Worm (Caenorhabditis elegans): ENCODE results near the gene rcat-1.

Gene rcat-1

ce11 chrIV:291851-292367 lies 36.7 kb upstream of the rcat-1 start (continued):
- TF ChIP-seq tlf-1 (GFP tag; optimal IDR thresholded peaks at IDR 0.05) (peak; percentile 49), lin-54 (GFP tag; optimal IDR thresholded peaks at IDR 0.05) (peak; percentile 20), tbx-9 (tag; optimal IDR thresholded peaks at IDR 0.05; ENCODE audit: borderline replicate concordance) (no peak), chd-7 (tag; optimal IDR thresholded peaks at IDR 0.05) (peak; percentile 30), ceh-79 (tag; optimal IDR thresholded peaks at IDR 0.05) (no peak), F57A8.1 (GFP tag; optimal IDR thresholded peaks at IDR 0.05) (no peak), sptf-2 (GFP tag; optimal IDR thresholded peaks at IDR 0.05) (no peak), ZK185.1 (tag; optimal IDR thresholded peaks at IDR 0.05; ENCODE audit: poor library complexity, severe bottlenecking) (peak; percentile 19)

- TF ChIP-seq somi-1 (GFP tag; optimal IDR thresholded peaks at IDR 0.05) (no peak), lin-35 (GFP tag; optimal IDR thresholded peaks at IDR 0.05) (peak in 1 of 3 experiments; percentile 36)
Measured at ce11 chrIV:291356-291755, 36.1 kb upstream of the rcat-1 start, which contains the start of gene T21D12.7. Gene T21D12.7, minus strand, starts transcription at chrIV:291456.

- TF ChIP-seq bed-1 (GFP tag; IDR thresholded peaks at IDR 0.05) = no peak
- TF ChIP-seq sea-2 (GFP tag; IDR thresholded peaks at IDR 0.05) = no peak
- no peak for TF ChIP-seq F55B11.4 (tag; optimal IDR thresholded peaks at IDR 0.05; ENCODE audit: borderline replicate concordance, insufficient read depth)
- no peak for TF ChIP-seq F23B12.7 (tag; optimal IDR thresholded peaks at IDR 0.05; ENCODE audit: insufficient read depth)
- TF ChIP-seq nhr-80 (tag; optimal IDR thresholded peaks at IDR 0.05) = no peak
- no peak for TF ChIP-seq egrh-3 (GFP tag; IDR thresholded peaks at IDR 0.05)
- no peak for TF ChIP-seq somi-1 (GFP tag; optimal IDR thresholded peaks at IDR 0.05)
- no peak for TF ChIP-seq mcd-1 (GFP tag; IDR thresholded peaks at IDR 0.05)
- no peak for TF ChIP-seq ZK185.1 (tag; optimal IDR thresholded peaks at IDR 0.05; ENCODE audit: poor library complexity, severe bottlenecking)
- no peak for TF ChIP-seq madf-3 (GFP tag; IDR thresholded peaks at IDR 0.05)
Measured at ce11 chrIV:290387-290786, 35.2 kb upstream of the rcat-1 start.

ce11 chrIV:288027-288426 lies 32.8 kb upstream of the rcat-1 start, which contains the start of gene T21D12.14:
Gene T21D12.14, minus strand, starts transcription at chrIV:288127.
- TF ChIP-seq hmg-20 (GFP tag; IDR thresholded peaks at IDR 0.05) = no peak
- no peak for TF ChIP-seq T07F8.4 (tag; optimal IDR thresholded peaks at IDR 0.05)
- TF ChIP-seq zim-3 (tag; optimal IDR thresholded peaks at IDR 0.05) = no peak
- TF ChIP-seq tbx-9 (tag; optimal IDR thresholded peaks at IDR 0.05; ENCODE audit: borderline replicate concordance) = no peak
- TF ChIP-seq lsl-1 (GFP tag; optimal IDR thresholded peaks at IDR 0.05) = no peak
- no peak for TF ChIP-seq Y56A3A.18 (GFP tag; IDR thresholded peaks at IDR 0.05)
- no peak for TF ChIP-seq attf-6 (GFP tag; IDR thresholded peaks at IDR 0.05)
- no peak for TF ChIP-seq pbrm-1 (GFP tag; IDR thresholded peaks at IDR 0.05)
- TF ChIP-seq zfh-2 (GFP tag; conservative IDR thresholded peaks at IDR 0.05) = no peak
- TF ChIP-seq lsy-27 (tag; optimal IDR thresholded peaks at IDR 0.05; ENCODE audit: borderline replicate concordance, insufficient read depth) = no peak
- no peak for TF ChIP-seq ceh-40 (GFP tag; IDR thresholded peaks at IDR 0.05)
- TF ChIP-seq pha-4 (tag; optimal IDR thresholded peaks at IDR 0.05) = no peak
- no peak for TF ChIP-seq hlh-26 (GFP tag; conservative IDR thresholded peaks at IDR 0.05)
- no peak for TF ChIP-seq ztf-3 (GFP tag; optimal IDR thresholded peaks at IDR 0.05)

- no peak for TF ChIP-seq F52B5.7 (tag; optimal IDR thresholded peaks at IDR 0.05)
- TF ChIP-seq aptf-2 (GFP tag; conservative IDR thresholded peaks at IDR 0.05) = no peak
- no peak for TF ChIP-seq fkh-3 (tag; optimal IDR thresholded peaks at IDR 0.05)
- TF ChIP-seq sdz-38 (tag; optimal IDR thresholded peaks at IDR 0.05) = no peak
- no peak for TF ChIP-seq lin-35 (GFP tag; optimal IDR thresholded peaks at IDR 0.05)
- no peak for TF ChIP-seq ceh-27 (GFP tag; optimal IDR thresholded peaks at IDR 0.05)
- no peak for TF ChIP-seq aptf-3 (GFP tag; IDR thresholded peaks at IDR 0.05)
- no peak for TF ChIP-seq hmg-1.2 (GFP tag; IDR thresholded peaks at IDR 0.05)
- no peak for TF ChIP-seq pha-4 (tag; optimal IDR thresholded peaks at IDR 0.05)
- no peak for TF ChIP-seq Y79H2A.3 (GFP tag; conservative IDR thresholded peaks at IDR 0.05)
- TF ChIP-seq xnd-1 (tag; optimal IDR thresholded peaks at IDR 0.05) = no peak
- TF ChIP-seq T07F8.4 (tag; optimal IDR thresholded peaks at IDR 0.05) = no peak
- TF ChIP-seq lir-1 (GFP tag; conservative IDR thresholded peaks at IDR 0.05) = no peak
- TF ChIP-seq madf-3 (GFP tag; IDR thresholded peaks at IDR 0.05) = no peak
- no peak for TF ChIP-seq nhr-179 (tag; optimal IDR thresholded peaks at IDR 0.05)
Measured at ce11 chrIV:283347-283746, 28.1 kb upstream of the rcat-1 start, which contains the start of gene best-19. Gene best-19, plus strand, starts transcription at chrIV:283647.
